Worm (Caenorhabditis elegans) whole organism, L4 larva: ENCODE data around the gene hphd-1.
A peak's percentile ranks its signal among the peaks of the same experiment; 100 is the strongest.
"Not testable (repeated sequence)": the region's sequence is repeated elsewhere in the genome, so short reads cannot be mapped to it uniquely, and the experiment has no call there.

Experiments used
- D1046.2 ChIP-seq: fragments of 200-800 bp; sonication (Bioruptor generic); IDR thresholded peaks from 2 replicates; pipeline ENCODE4 v1.3.6; 2022; ENCODE audit warnings: missing genetic modification characterization, missing compliant biosample characterization
- R02D3.7 ChIP-seq: fragments of 150-350 bp; sonication (generic microtip); optimal IDR thresholded peaks from 3 replicates; lab custom pipeline; 2014; ENCODE audit warnings: missing biosample characterization, missing genetic modification characterization
- Y48G9A.11 ChIP-seq: fragments of 200-800 bp; sonication (Bioruptor generic); IDR thresholded peaks from 2 replicates; pipeline ENCODE4 v1.3.6; 2022; ENCODE audit warnings: missing genetic modification reagents, missing genetic modification characterization, missing compliant biosample characterization
- Y75B8A.6 ChIP-seq: fragments of 200-800 bp; sonication (Bioruptor generic); IDR thresholded peaks from 2 replicates; pipeline ENCODE4 v1.3.6; 2022; ENCODE audit warnings: missing genetic modification reagents, missing genetic modification characterization, missing compliant biosample characterization
- aha-1 ChIP-seq: fragments of 150-350 bp; peaks from one replicate; lab custom pipeline; 2014; ENCODE audit warnings: missing biosample characterization, missing genetic modification characterization
- aly-2 ChIP-seq: sonication (generic microtip); optimal IDR thresholded peaks from 2 replicates; lab custom pipeline; 2018; ENCODE audit warnings: missing biosample characterization, missing genetic modification characterization
- ama-1 ChIP-seq: fragments of 150-350 bp; optimal IDR thresholded peaks from 2 replicates; lab custom pipeline; 2014; ENCODE audit warnings: inconsistent platforms, mixed read lengths
- arid-1 ChIP-seq: fragments of 200-800 bp; sonication (Bioruptor generic); conservative IDR thresholded peaks from 2 replicates; pipeline ENCODE4 v1.3.6; 2022; ENCODE audit warnings: missing genetic modification reagents, missing genetic modification characterization, missing compliant biosample characterization
- ceh-20 ChIP-seq: fragments of 200-800 bp; sonication (Bioruptor generic); IDR thresholded peaks from 2 replicates; pipeline ENCODE4 v1.3.6; 2022; ENCODE audit warnings: missing genetic modification reagents, missing genetic modification characterization, missing compliant biosample characterization
- ces-1 ChIP-seq: fragments of 150-350 bp; sonication (generic microtip); optimal IDR thresholded peaks from 4 replicates; lab custom pipeline; 2014; ENCODE audit warnings: missing biosample characterization, missing genetic modification reagents, missing genetic modification characterization
- cey-2 ChIP-seq: sonication (generic microtip); optimal IDR thresholded peaks from 3 replicates; lab custom pipeline; 2017; ENCODE audit warnings: missing genetic modification characterization, mild to moderate bottlenecking, missing compliant biosample characterization, antibody characterized with exemption, borderline replicate concordance; ENCODE audit not compliant: insufficient read depth
- daf-12 ChIP-seq: fragments of 150-350 bp; optimal IDR thresholded peaks from 2 replicates; lab custom pipeline; 2014; ENCODE audit warnings: missing biosample characterization, missing genetic modification reagents, missing genetic modification characterization
- dmd-8 ChIP-seq: fragments of 200-800 bp; sonication (Bioruptor generic); IDR thresholded peaks from 2 replicates; pipeline ENCODE4 v1.3.6; 2022; ENCODE audit warnings: missing genetic modification characterization, missing compliant biosample characterization
- dmd-9 ChIP-seq: fragments of 200-800 bp; sonication (Bioruptor generic); IDR thresholded peaks from 2 replicates; pipeline ENCODE4 v1.3.6; 2022; ENCODE audit warnings: missing genetic modification reagents, missing genetic modification characterization, missing compliant biosample characterization
- dpl-1 ChIP-seq: fragments of 150-350 bp; optimal IDR thresholded peaks from 2 replicates; lab custom pipeline; 2014; ENCODE audit warnings: missing biosample characterization, missing genetic modification reagents, missing genetic modification characterization
- dve-1 ChIP-seq: sonication (generic microtip); optimal IDR thresholded peaks from 2 replicates; lab custom pipeline; 2017; ENCODE audit warnings: antibody characterized with exemption, mild to moderate bottlenecking, missing genetic modification characterization, missing compliant biosample characterization; ENCODE audit not compliant: insufficient read depth
- egl-43 ChIP-seq: fragments of 200-800 bp; sonication (Bioruptor generic); IDR thresholded peaks from 2 replicates; pipeline ENCODE4 v1.3.6; 2022; ENCODE audit warnings: missing genetic modification reagents, missing genetic modification characterization, missing compliant biosample characterization
- hlh-11 ChIP-seq: fragments of 200-800 bp; sonication (Bioruptor generic); optimal IDR thresholded peaks from 2 replicates; lab custom pipeline; 2018; ENCODE audit warnings: mild to moderate bottlenecking, missing genetic modification characterization, missing compliant biosample characterization
- hlh-30 ChIP-seq: sonication (generic microtip); optimal IDR thresholded peaks from 2 replicates; lab custom pipeline; 2017; ENCODE audit warnings: antibody characterized with exemption, mild to moderate bottlenecking, missing genetic modification characterization, missing compliant biosample characterization; ENCODE audit not compliant: insufficient read depth
- lim-7 ChIP-seq: fragments of 200-800 bp; sonication (Bioruptor generic); IDR thresholded peaks from 2 replicates; pipeline ENCODE4 v1.3.6; 2022; ENCODE audit warnings: missing genetic modification characterization, missing compliant biosample characterization
- lin-1 ChIP-seq: fragments of 200-800 bp; sonication (Bioruptor generic); IDR thresholded peaks from 2 replicates; pipeline ENCODE4 v1.3.6; 2022; ENCODE audit warnings: missing genetic modification reagents, missing genetic modification characterization, missing compliant biosample characterization
- lin-13 ChIP-seq: fragments of 150-350 bp; optimal IDR thresholded peaks from 2 replicates; lab custom pipeline; 2014; ENCODE audit warnings: missing biosample characterization, missing genetic modification reagents, missing genetic modification characterization
- lin-29 ChIP-seq: fragments of 200-800 bp; sonication (Bioruptor generic); IDR thresholded peaks from 2 replicates; pipeline ENCODE4 v1.3.6; 2022; ENCODE audit warnings: missing genetic modification reagents, missing genetic modification characterization, missing compliant biosample characterization
- lsy-2 ChIP-seq, 2 experiments: fragments of 150-350 bp in 1 of 2; sonication (generic microtip) in 1 of 2; optimal IDR thresholded peaks; 2 replicates each; lab custom pipeline; 2014 to 2017; ENCODE audit warnings: missing biosample characterization in 2 of 2, missing genetic modification characterization in 2 of 2
- mep-1 ChIP-seq: fragments of 150-350 bp; sonication (generic microtip); optimal IDR thresholded peaks from 3 replicates; lab custom pipeline; 2014; ENCODE audit warnings: missing biosample characterization, missing genetic modification characterization
- mes-2 ChIP-seq: sonication (generic microtip); optimal IDR thresholded peaks from 2 replicates; lab custom pipeline; 2016; ENCODE audit warnings: missing genotype, mild to moderate bottlenecking, missing genetic modification characterization, missing compliant biosample characterization; ENCODE audit not compliant: poor library complexity, severe bottlenecking
- nhr-10 ChIP-seq: fragments of 150-350 bp; optimal IDR thresholded peaks from 2 replicates; lab custom pipeline; 2014; ENCODE audit warnings: missing biosample characterization, missing genetic modification characterization
- nhr-102 ChIP-seq: sonication (generic microtip); optimal IDR thresholded peaks from 2 replicates; lab custom pipeline; 2016; ENCODE audit warnings: mild to moderate bottlenecking, missing genetic modification characterization, moderate library complexity, missing compliant biosample characterization
- nhr-11 ChIP-seq: fragments of 150-350 bp; optimal IDR thresholded peaks from 2 replicates; lab custom pipeline; 2014; ENCODE audit warnings: missing biosample characterization, missing genetic modification characterization
- nhr-237 ChIP-seq: sonication (generic microtip); optimal IDR thresholded peaks from 2 replicates; lab custom pipeline; 2017; ENCODE audit warnings: missing biosample characterization, missing genetic modification characterization
- nhr-28 ChIP-seq: fragments of 150-350 bp; optimal IDR thresholded peaks from 2 replicates; lab custom pipeline; 2014; ENCODE audit warnings: missing biosample characterization, missing genetic modification characterization
- nhr-41 ChIP-seq: fragments of 200-800 bp; sonication (Bioruptor generic); IDR thresholded peaks from 2 replicates; pipeline ENCODE4 v1.3.6; 2022; ENCODE audit warnings: missing genetic modification reagents, missing genetic modification characterization, missing compliant biosample characterization
- php-3 ChIP-seq: fragments of 200-800 bp; sonication (Bioruptor generic); IDR thresholded peaks from 2 replicates; pipeline ENCODE4 v1.3.6; 2022; ENCODE audit warnings: missing genetic modification reagents, missing genetic modification characterization, missing compliant biosample characterization
- pqm-1 ChIP-seq: sonication (generic microtip); optimal IDR thresholded peaks from 2 replicates; lab custom pipeline; 2017; ENCODE audit warnings: missing biosample characterization, missing genetic modification characterization
- rbr-2 ChIP-seq: sonication (generic microtip); optimal IDR thresholded peaks from 2 replicates; lab custom pipeline; 2016; ENCODE audit warnings: missing genotype, missing genetic modification characterization, missing compliant biosample characterization
- sdz-12 ChIP-seq: fragments of 200-800 bp; sonication (Bioruptor generic); optimal IDR thresholded peaks from 2 replicates; lab custom pipeline; 2018; ENCODE audit warnings: mild to moderate bottlenecking, missing genetic modification characterization, missing compliant biosample characterization
- set-16 ChIP-seq: fragments of 200-800 bp; sonication (Bioruptor generic); IDR thresholded peaks from 2 replicates; pipeline ENCODE4 v1.3.6; 2022; ENCODE audit warnings: missing genetic modification reagents, missing genetic modification characterization, missing compliant biosample characterization
- spr-1 ChIP-seq: sonication (generic microtip); optimal IDR thresholded peaks from 2 replicates; lab custom pipeline; 2016; ENCODE audit warnings: mild to moderate bottlenecking, missing genetic modification characterization, missing compliant biosample characterization
- tra-1 ChIP-seq: fragments of 200-800 bp; sonication (Bioruptor generic); IDR thresholded peaks from 2 replicates; pipeline ENCODE4 v1.3.6; 2022; ENCODE audit warnings: missing genetic modification reagents, missing genetic modification characterization, missing compliant biosample characterization
- unc-130 ChIP-seq: sonication (generic microtip); optimal IDR thresholded peaks from 2 replicates; lab custom pipeline; 2016; ENCODE audit warnings: missing genetic modification reagents, missing genetic modification characterization, missing compliant biosample characterization
- unc-62 ChIP-seq, 3 experiments: fragments of 150-350 bp in 1 of 3; sonication (generic microtip); optimal IDR thresholded peaks in 2 of 3; peaks in 1 of 3; 1 replicate in 1 of 3; 2 replicates in 2 of 3; lab custom pipeline; 2014 to 2017; ENCODE audit warnings: missing biosample characterization in 3 of 3, missing genetic modification characterization in 3 of 3, missing genetic modification reagents in 3 of 3, missing genotype in 1 of 3
- vab-7 ChIP-seq: fragments of 200-800 bp; sonication (Bioruptor generic); IDR thresholded peaks from 2 replicates; pipeline ENCODE4 v1.3.6; 2022; ENCODE audit warnings: missing genetic modification reagents, missing genetic modification characterization, missing compliant biosample characterization
- zfp-2 ChIP-seq: sonication (generic microtip); optimal IDR thresholded peaks from 2 replicates; lab custom pipeline; 2016; ENCODE audit warnings: mild to moderate bottlenecking, missing genetic modification characterization, missing compliant biosample characterization
- zip-11 ChIP-seq: fragments of 200-800 bp; sonication (Bioruptor generic); IDR thresholded peaks from 2 replicates; pipeline ENCODE4 v1.3.6; 2022; ENCODE audit warnings: missing genetic modification characterization, missing compliant biosample characterization
- ztf-7 ChIP-seq: fragments of 150-350 bp; optimal IDR thresholded peaks from 2 replicates; lab custom pipeline; 2014; ENCODE audit warnings: missing biosample characterization, missing genetic modification characterization

The hphd-1 gene

DNA sequence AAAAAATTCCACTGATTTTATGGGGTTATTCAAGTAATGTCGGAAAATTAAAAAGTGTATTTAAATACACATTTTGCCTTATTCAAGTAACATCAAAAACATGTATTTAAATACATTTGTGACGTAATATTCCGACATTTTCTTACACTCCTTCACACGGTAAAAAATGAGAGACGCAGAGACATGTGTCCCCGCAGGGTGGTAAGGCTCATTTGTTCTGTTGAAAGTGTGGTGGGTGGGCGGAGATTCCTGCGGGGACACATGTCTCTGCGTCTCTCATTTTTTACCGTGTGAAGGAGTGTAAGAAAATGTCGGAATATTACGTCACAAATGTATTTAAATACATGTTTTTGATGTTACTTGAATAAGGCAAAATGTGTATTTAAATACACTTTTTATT lies 20.0 kb upstream of the hphd-1 start (continued):
- peak; percentile 60; the same call in 1 of the 2 replicates for TF ChIP-seq D1046.2
- peak; percentile 84 for TF ChIP-seq egl-43 (GFP tag; lab: Robert Waterston, UW)
- TF ChIP-seq php-3 (GFP tag; lab: Robert Waterston, UW): peak; percentile 81
- TF ChIP-seq vab-7 (GFP tag; lab: Robert Waterston, UW): peak; percentile 69; the same call in 1 of the 2 replicates
- TF ChIP-seq arid-1 (GFP tag; lab: Robert Waterston, UW): peak; percentile 91
- TF ChIP-seq dve-1 (tag; lab: Kevin White, UChicago): peak; percentile 63
- peak; percentile 96 for TF ChIP-seq ceh-20
- TF ChIP-seq lim-7 (GFP tag; lab: Robert Waterston, UW): 0 out of 2 replicates have a peak, but pooled peaks have one; percentile 37
- TF ChIP-seq dmd-8 (GFP tag; lab: Robert Waterston, UW): peak; percentile 65; the same call in 1 of the 2 replicates
- TF ChIP-seq unc-62 (GFP tag; optimal IDR thresholded peaks at IDR 0.05 in 1 of 2; lab: Kevin White, UChicago): peak in 1 of 2 experiments; percentile 16
- TF ChIP-seq unc-62 (tag; optimal IDR thresholded peaks at IDR 0.05; lab: Kevin White, UChicago): not testable (repeated sequence)
- TF ChIP-seq tra-1: peak; percentile 88; the same call in 1 of the 2 replicates
- TF ChIP-seq zip-11 (GFP tag; lab: Robert Waterston, UW): 0 out of 2 replicates have a peak, but pooled peaks have one; percentile 25
- peak; percentile 16 for TF ChIP-seq dpl-1 (GFP tag; lab: Kevin White, UChicago)
- TF ChIP-seq dmd-9 (GFP tag; lab: Robert Waterston, UW): peak; percentile 92
- TF ChIP-seq spr-1 (tag; lab: Kevin White, UChicago): peak; percentile 6
- peak; percentile 69 for TF ChIP-seq mes-2 (tag; lab: Kevin White, UChicago)
- TF ChIP-seq nhr-41 (GFP tag; lab: Robert Waterston, UW): peak; percentile 83
- TF ChIP-seq, all 104 proteins: peak for 48; not testable (repeated sequence) for 56

DNA sequence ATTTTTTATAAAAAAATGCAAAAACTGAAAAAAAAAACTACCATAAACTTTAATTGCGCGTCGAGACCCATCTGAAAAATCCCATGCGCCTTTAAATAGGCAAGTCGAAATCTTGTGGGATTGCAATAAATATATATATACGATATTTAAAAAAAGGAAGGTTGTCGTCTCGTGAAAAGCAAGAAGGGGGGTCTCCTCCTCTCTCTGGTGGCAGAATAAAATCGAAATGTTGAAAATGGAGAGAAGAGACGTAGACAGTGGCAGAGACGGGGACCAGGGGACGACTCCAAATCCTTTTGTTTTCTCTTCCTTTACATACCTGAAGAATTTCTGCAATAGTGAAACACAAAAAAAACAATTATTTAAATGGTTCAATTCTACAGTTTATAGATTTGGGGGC lies 17.6 kb upstream of the hphd-1 start, which contains the start of gene F18A11.5:
Gene F18A11.5 (minus strand): TSS at position 321 of the 400 bp plus-strand sequence.
- TF ChIP-seq D1046.2: no peak
- peak; percentile 2 for TF ChIP-seq aha-1 (tag; lab: Kevin White, UChicago)
- no peak for TF ChIP-seq dmd-9 (GFP tag; lab: Robert Waterston, UW)
- no peak for TF ChIP-seq hlh-30
- no peak for TF ChIP-seq nhr-11 (tag; lab: Kevin White, UChicago)
- TF ChIP-seq hlh-11: peak; percentile 29
- TF ChIP-seq sdz-12: no peak
- TF ChIP-seq nhr-102 (tag; lab: Kevin White, UChicago): no peak
- TF ChIP-seq Y48G9A.11: no peak
- TF ChIP-seq ztf-7 (tag; lab: Kevin White, UChicago): no peak
- TF ChIP-seq unc-130: no peak
- peak; percentile 7 for TF ChIP-seq rbr-2
- no peak for TF ChIP-seq nhr-10 (tag; lab: Kevin White, UChicago)
- TF ChIP-seq ama-1: peak; percentile 69
- TF ChIP-seq dve-1 (tag; lab: Kevin White, UChicago): peak; percentile 3
- TF ChIP-seq arid-1 (GFP tag; lab: Robert Waterston, UW): 0 out of 2 replicates have a peak, but pooled peaks have one; percentile 48
- no peak for TF ChIP-seq cey-2 (tag; lab: Kevin White, UChicago)
- no peak for TF ChIP-seq mes-2 (tag; lab: Kevin White, UChicago)
- TF ChIP-seq zfp-2: no peak
- TF ChIP-seq lsy-2 (tag; optimal IDR thresholded peaks at IDR 0.05; lab: Kevin White, UChicago): no peak

DNA sequence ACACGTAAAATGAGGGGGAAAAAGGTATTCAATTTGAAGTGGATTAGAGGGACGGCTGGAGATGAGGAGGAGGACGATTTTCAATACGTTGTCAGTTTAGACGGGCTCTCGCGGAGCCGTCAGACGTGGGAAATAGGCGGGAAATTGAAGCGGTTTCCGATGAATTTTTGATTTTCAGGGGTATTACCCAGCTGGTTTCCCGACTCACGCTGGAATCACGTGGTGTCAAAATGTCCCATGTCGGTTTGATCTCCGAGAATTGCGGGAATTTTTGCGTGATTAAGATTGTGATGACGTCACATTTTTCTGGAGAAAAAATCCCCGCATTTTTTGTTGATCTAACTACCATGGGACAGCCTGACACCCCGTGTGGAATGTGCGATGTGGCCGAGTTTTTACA lies 16.3 kb upstream of the hphd-1 start:
- no peak for TF ChIP-seq Y75B8A.6 (GFP tag; lab: Robert Waterston, UW)
- TF ChIP-seq set-16 (GFP tag; lab: Robert Waterston, UW): no peak
- TF ChIP-seq spr-1 (tag; lab: Kevin White, UChicago): no peak
- TF ChIP-seq nhr-10 (tag; lab: Kevin White, UChicago): no peak
- TF ChIP-seq lin-13 (GFP tag; lab: Kevin White, UChicago): no peak
- no peak for TF ChIP-seq hlh-30
- TF ChIP-seq nhr-237 (tag; lab: Kevin White, UChicago): no peak
- TF ChIP-seq mep-1: no peak
- TF ChIP-seq R02D3.7 (tag; lab: Kevin White, UChicago): no peak
- no peak for TF ChIP-seq lin-1
- TF ChIP-seq unc-130: no peak
- no peak for TF ChIP-seq pqm-1
- TF ChIP-seq ces-1 (GFP tag; lab: Kevin White, UChicago): no peak
- no peak for TF ChIP-seq ama-1
- TF ChIP-seq dpl-1 (GFP tag; lab: Kevin White, UChicago): no peak
- TF ChIP-seq ceh-20: no peak
- no peak for TF ChIP-seq lim-7 (GFP tag; lab: Robert Waterston, UW)
- TF ChIP-seq aly-2 (tag; lab: Kevin White, UChicago): no peak
- peak in 1 of 2 experiments; percentile 29 for TF ChIP-seq unc-62 (GFP tag; optimal IDR thresholded peaks at IDR 0.05 in 1 of 2; lab: Kevin White, UChicago)
- TF ChIP-seq unc-62 (tag; optimal IDR thresholded peaks at IDR 0.05; lab: Kevin White, UChicago): no peak
- TF ChIP-seq daf-12 (tag; lab: Kevin White, UChicago): no peak
- no peak for TF ChIP-seq rbr-2
- TF ChIP-seq nhr-28 (tag; lab: Kevin White, UChicago): no peak
- TF ChIP-seq lin-29 (GFP tag; lab: Robert Waterston, UW): no peak
